Worm (Caenorhabditis elegans): ENCODE measurements around the gene ttbk-7.

The ttbk-7 gene

DNA sequence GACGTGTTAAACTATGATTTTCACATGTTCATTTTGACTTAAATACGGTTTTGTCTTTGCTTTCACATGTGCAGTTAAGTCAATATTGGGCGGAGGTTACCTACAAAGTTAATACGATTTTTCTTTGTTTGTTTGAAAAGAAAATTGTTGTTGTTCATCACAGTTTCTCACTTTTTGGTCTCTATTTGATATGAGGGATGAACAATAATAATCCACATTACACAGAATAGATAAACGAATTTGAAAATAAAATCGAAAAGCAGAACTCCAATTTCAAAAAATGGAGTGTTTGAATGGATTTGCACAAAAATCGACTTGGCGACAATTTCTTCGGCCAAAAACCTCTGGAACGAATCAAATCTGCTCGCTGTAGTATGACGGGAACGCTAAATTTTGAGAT lies 11.1 kb upstream of the ttbk-7 start, which contains the start of gene ttr-29:
TSS of gene ttr-29 (minus strand) at position 101 of the 400 bp plus-strand sequence.
- no peak for TF ChIP-seq ceh-36 (tag; optimal IDR thresholded peaks at IDR 0.05)
- TF ChIP-seq scrt-1 (GFP tag; IDR thresholded peaks at IDR 0.05) = no peak
- no peak for TF ChIP-seq F13C5.2 (tag; optimal IDR thresholded peaks at IDR 0.05)

DNA sequence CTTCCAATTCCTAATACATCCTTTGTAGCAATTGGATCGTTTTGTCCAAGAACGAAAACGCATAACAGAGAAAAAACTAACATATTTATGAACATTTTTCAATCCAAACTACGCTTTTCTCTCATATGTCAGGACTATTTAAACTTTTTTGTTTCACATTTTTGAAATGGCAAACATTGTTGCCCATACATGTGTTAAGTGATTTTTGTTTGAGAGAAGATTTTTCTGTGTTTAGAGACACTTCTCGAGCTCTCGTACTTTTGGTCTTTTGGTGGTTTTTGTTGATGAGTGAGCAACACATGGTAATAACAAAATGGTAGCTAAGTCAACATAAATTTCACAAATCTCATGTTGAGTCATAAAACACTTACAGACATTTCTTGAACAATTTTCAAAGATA lies 9.4 kb upstream of the ttbk-7 start, which contains the start of gene ttr-28:
TSS of gene ttr-28 (minus strand) at position 101 of the 400 bp plus-strand sequence.
- no peak for TF ChIP-seq sea-1 (GFP tag; conservative IDR thresholded peaks at IDR 0.05)
- no peak for TF ChIP-seq hnd-1 (tag; optimal IDR thresholded peaks at IDR 0.05)

DNA sequence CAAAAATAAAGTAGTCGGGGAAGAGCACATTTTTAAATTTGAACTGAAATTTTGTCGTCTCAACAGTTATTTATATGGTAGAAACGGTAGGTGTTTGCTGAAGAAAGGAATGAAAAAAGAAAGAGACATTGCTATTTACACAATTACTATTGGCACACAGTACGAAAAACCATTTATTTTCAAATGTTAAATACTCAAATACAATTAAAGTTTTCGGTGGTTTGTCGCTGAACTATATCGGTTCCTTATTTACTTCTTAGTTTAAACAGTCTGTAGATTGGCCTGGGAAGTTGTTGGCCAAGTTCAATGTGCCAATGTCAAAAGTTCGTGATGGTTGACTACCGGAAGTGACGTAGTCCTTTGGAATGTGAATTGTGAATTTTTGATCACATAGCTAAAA lies 8.4 kb upstream of the ttbk-7 start, which contains the start of gene ttr-27:
TSS of gene ttr-27 (minus strand) at position 45 of the 400 bp plus-strand sequence.
- TF ChIP-seq tbx-11 (GFP tag; IDR thresholded peaks at IDR 0.05) = no peak
- no peak for TF ChIP-seq F13C5.2 (tag; optimal IDR thresholded peaks at IDR 0.05)
- no peak for TF ChIP-seq hmbx-1 (tag; optimal IDR thresholded peaks at IDR 0.05)
- TF ChIP-seq ceh-36 (tag; optimal IDR thresholded peaks at IDR 0.05) = no peak
- TF ChIP-seq flt-1 (GFP tag; IDR thresholded peaks at IDR 0.05) = no peak
- no peak for TF ChIP-seq ama-1 (optimal IDR thresholded peaks at IDR 0.05)
- no peak for TF ChIP-seq B0310.2 (tag; optimal IDR thresholded peaks at IDR 0.05)
- TF ChIP-seq tra-4 (tag; optimal IDR thresholded peaks at IDR 0.05) = no peak
- no peak for TF ChIP-seq pes-1 (GFP tag; IDR thresholded peaks at IDR 0.05)
- no peak for TF ChIP-seq ets-7 (tag; optimal IDR thresholded peaks at IDR 0.05)
- no peak for TF ChIP-seq tbx-37 (GFP tag; conservative IDR thresholded peaks at IDR 0.05)
- TF ChIP-seq scrt-1 (GFP tag; IDR thresholded peaks at IDR 0.05) = no peak
- TF ChIP-seq hnd-1 (tag; optimal IDR thresholded peaks at IDR 0.05) = no peak
- no peak for TF ChIP-seq ceh-13 (GFP tag; optimal IDR thresholded peaks at IDR 0.05)
- TF ChIP-seq hmg-4 (GFP tag; optimal IDR thresholded peaks at IDR 0.05) = no peak
- no peak for TF ChIP-seq aly-1 (tag; optimal IDR thresholded peaks at IDR 0.05)

DNA sequence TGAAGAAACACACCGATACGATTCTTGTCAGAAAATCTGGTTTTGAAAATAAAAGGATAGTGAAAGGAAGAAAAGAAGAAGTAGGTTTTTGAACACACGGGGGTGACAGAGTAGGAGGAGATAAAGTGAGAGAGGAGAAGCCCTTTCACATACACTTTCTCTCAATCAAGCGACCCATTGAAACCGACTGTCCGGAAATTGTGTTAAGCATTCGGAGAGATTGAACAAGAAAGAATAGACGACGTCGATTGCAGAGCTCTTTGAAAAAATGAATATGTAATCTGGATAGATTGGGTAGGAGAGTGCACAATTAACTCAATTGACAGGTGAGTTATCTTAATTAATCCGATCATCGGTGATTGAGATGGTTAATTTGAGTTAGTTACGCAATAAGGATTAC lies 5.6 kb upstream of the ttbk-7 start:
- no peak for TF ChIP-seq sea-1 (GFP tag; conservative IDR thresholded peaks at IDR 0.05)
- TF ChIP-seq B0310.2 (tag; optimal IDR thresholded peaks at IDR 0.05) = no peak
- TF ChIP-seq ceh-13 (GFP tag; optimal IDR thresholded peaks at IDR 0.05) = no peak
- TF ChIP-seq aly-1 (tag; optimal IDR thresholded peaks at IDR 0.05) = no peak
- TF ChIP-seq tbx-37 (GFP tag; conservative IDR thresholded peaks at IDR 0.05) = no peak
- TF ChIP-seq flt-1 (GFP tag; IDR thresholded peaks at IDR 0.05) = no peak
- no peak for TF ChIP-seq hmbx-1 (tag; optimal IDR thresholded peaks at IDR 0.05)
- no peak for TF ChIP-seq tbx-11 (GFP tag; IDR thresholded peaks at IDR 0.05)
- no peak for TF ChIP-seq ceh-36 (tag; optimal IDR thresholded peaks at IDR 0.05)
- TF ChIP-seq tra-4 (tag; optimal IDR thresholded peaks at IDR 0.05) = no peak
- TF ChIP-seq hnd-1 (tag; optimal IDR thresholded peaks at IDR 0.05) = no peak
- TF ChIP-seq ets-7 (tag; optimal IDR thresholded peaks at IDR 0.05) = no peak
- TF ChIP-seq pes-1 (GFP tag; IDR thresholded peaks at IDR 0.05) = no peak
- no peak for TF ChIP-seq hmg-4 (GFP tag; optimal IDR thresholded peaks at IDR 0.05)
- TF ChIP-seq ama-1 (optimal IDR thresholded peaks at IDR 0.05) = no peak

DNA sequence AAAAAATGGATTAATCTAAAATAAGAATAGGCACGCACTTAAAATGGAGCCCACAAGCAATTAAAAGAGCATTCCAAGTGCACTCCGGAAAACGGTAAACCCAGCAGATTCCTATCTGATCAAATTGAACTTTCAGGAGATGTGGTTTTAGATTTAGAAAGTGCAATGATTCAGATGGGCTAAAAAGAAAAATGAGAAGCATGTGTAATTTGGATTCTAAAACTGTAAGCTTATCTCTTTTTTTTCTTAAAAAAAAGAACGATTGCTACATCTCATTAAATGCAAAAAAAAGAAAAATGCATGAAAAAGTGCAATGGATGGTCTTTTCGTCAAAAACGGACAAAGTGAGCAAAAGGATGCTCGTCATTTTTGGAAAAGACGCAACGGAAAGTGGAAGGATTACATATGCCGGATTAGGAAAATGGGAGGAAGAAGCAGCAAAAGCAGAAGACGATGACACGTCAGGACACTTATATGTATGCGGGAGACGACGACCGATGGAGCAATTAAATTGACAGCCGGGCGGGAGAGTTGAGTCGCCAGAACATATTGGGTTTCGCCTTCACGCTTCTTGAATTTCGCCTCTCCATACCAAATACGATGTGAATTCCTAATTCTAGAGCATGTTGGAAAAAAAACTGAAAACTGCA lies 3.0 kb upstream of the ttbk-7 start:
- TF ChIP-seq scrt-1 (GFP tag; IDR thresholded peaks at IDR 0.05) (no peak), tra-4 (tag; optimal IDR thresholded peaks at IDR 0.05) (no peak), F13C5.2 (tag; optimal IDR thresholded peaks at IDR 0.05) (no peak), tbx-11 (GFP tag; IDR thresholded peaks at IDR 0.05) (no peak), ets-7 (tag; optimal IDR thresholded peaks at IDR 0.05) (no peak), ceh-36 (tag; optimal IDR thresholded peaks at IDR 0.05) (no peak), sea-1 (GFP tag; conservative IDR thresholded peaks at IDR 0.05) (no peak), ceh-13 (GFP tag; optimal IDR thresholded peaks at IDR 0.05) (no peak), aly-1 (tag; optimal IDR thresholded peaks at IDR 0.05) (no peak), ama-1 (optimal IDR thresholded peaks at IDR 0.05) (no peak), tbx-37 (GFP tag; conservative IDR thresholded peaks at IDR 0.05) (no peak), pes-1 (GFP tag; IDR thresholded peaks at IDR 0.05) (no peak), hmg-4 (GFP tag; optimal IDR thresholded peaks at IDR 0.05) (no peak)

DNA sequence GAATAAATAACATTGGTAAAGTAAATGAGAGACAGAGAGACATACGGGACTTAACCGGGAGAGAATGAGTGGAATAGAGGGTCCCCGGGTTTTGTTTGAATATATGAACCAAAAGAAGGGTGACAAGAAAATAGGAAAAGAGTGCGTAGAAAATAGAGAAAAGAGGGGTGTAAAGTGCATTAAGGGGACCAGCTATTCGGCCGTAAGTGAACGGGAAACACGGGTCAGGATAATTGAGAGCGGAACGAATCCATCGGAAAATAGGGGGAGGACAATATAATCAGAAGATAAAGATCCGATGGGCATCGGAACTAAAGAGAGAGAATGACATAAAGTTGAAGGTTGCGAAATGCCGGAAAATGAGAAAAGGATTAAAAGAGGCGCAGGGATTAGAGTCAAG lies 1.7 kb upstream of the ttbk-7 start:
- TF ChIP-seq ets-7 (tag; optimal IDR thresholded peaks at IDR 0.05) (no peak), ceh-36 (tag; optimal IDR thresholded peaks at IDR 0.05) (no peak), sea-1 (GFP tag; conservative IDR thresholded peaks at IDR 0.05) (no peak), tbx-37 (GFP tag; conservative IDR thresholded peaks at IDR 0.05) (no peak), pes-1 (GFP tag; IDR thresholded peaks at IDR 0.05) (no peak), ama-1 (optimal IDR thresholded peaks at IDR 0.05) (no peak), B0310.2 (tag; optimal IDR thresholded peaks at IDR 0.05) (no peak), ceh-13 (GFP tag; optimal IDR thresholded peaks at IDR 0.05) (no peak), flt-1 (GFP tag; IDR thresholded peaks at IDR 0.05) (no peak)

DNA sequence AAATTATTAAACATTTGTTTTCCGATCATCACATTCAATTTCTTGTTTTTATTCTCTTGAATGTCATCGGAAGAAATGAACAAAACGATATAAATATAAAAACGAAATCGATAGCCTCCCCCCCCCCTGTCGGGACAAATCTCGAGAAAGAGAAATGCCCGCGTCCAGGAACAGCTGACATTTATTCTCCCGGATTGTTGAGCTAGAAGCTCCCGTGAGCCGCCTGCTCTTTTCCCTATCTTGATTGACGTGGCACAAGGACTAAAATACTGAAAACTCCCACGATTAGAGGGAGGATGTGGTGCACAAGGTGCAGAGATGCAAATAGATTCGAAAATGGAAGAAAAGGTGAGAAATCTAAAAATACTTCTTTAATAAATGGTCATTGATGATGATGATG lies 1.2 kb upstream of the ttbk-7 start:
- TF ChIP-seq ceh-13 (GFP tag; optimal IDR thresholded peaks at IDR 0.05) (no peak), hmg-4 (GFP tag; optimal IDR thresholded peaks at IDR 0.05) (no peak), F13C5.2 (tag; optimal IDR thresholded peaks at IDR 0.05) (no peak), pes-1 (GFP tag; IDR thresholded peaks at IDR 0.05) (no peak), hmbx-1 (tag; optimal IDR thresholded peaks at IDR 0.05) (no peak), aly-1 (tag; optimal IDR thresholded peaks at IDR 0.05) (no peak), sea-1 (GFP tag; conservative IDR thresholded peaks at IDR 0.05) (no peak), ets-7 (tag; optimal IDR thresholded peaks at IDR 0.05) (no peak)

DNA sequence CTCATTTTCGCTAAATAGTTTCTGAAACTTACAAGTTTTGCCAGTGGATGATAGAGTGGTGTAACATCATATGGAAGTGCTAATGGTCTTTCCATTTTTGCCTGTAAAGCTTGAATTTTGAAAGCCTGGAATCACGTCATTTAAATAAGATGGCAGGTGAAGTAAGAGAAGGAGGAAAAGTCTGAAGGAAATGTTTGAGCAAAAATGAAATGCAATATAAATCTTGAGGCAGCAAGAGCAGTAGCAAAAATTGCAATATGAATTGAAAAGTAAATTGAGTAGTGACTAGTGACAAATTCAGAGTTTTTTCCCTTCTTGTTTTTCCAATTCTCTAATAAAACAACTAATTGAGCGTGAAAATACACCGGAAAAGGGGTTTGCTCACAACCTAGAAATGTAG lies 9.8 kb downstream of the ttbk-7 start, which contains the start of gene glb-24:
TSS of gene glb-24 (minus strand) at position 101 of the 400 bp plus-strand sequence.
- TF ChIP-seq F13C5.2 (tag; optimal IDR thresholded peaks at IDR 0.05) (no peak), tra-4 (tag; optimal IDR thresholded peaks at IDR 0.05) (no peak), tbx-11 (GFP tag; IDR thresholded peaks at IDR 0.05) (no peak), scrt-1 (GFP tag; IDR thresholded peaks at IDR 0.05) (no peak)
